Worm (Caenorhabditis elegans): ENCODE results near the gene C43H6.4.

- TF ChIP-seq mdl-1 (tag; optimal IDR thresholded peaks at IDR 0.05) (no peak), nhr-67 (tag; optimal IDR thresholded peaks at IDR 0.05) (no peak)
Measured at ce11 chrX:2394983-2395382, 8.8 kb upstream of the C43H6.4 start, which contains the start of gene C43H6.6.

All from whole organism, L3 larva.